Worm (Caenorhabditis elegans): ENCODE measurements around the gene acl-4.

DNA sequence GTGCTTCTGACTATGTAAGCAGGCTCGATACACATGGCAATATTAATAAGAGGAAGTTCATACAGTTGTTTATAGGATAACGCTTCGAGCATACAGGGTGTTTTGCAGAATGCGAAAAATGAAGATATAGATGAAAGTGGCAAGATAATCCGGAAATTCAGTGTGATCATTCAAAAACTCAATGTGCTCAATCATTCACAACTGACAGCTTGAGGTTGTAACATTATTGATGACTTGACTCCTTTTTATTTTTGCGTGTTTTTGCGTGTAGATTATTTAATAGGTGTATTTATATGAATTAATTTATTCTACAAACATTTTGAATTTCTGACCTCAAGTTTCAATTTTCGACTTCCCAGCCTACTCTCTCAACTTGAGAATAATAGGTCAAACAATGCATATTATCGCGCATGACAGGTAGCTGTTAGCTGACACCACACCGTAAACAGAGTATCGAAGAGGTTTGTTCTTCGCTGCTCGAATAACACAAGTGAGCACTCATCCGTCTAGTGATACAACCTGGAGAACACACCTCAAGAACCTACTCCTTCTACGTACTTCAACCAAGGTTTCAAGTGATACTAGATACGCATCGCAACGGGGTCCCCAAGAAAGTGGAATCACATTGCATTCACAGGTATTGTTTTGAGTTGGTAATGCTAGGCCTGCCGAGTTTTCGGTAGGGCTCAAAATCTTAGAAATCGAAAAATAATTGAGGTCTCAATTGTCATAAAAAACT lies 22.9 kb downstream of the acl-4 start:
- TF ChIP-seq aha-1 (tag; optimal IDR thresholded peaks at IDR 0.05) = no peak
- no peak for TF ChIP-seq nhr-237 (tag; optimal IDR thresholded peaks at IDR 0.05)
- TF ChIP-seq lin-13 (GFP tag; optimal IDR thresholded peaks at IDR 0.05) = no peak
- TF ChIP-seq nhr-19 (GFP tag; conservative IDR thresholded peaks at IDR 0.05) = no peak
- TF ChIP-seq nhr-11 (tag; optimal IDR thresholded peaks at IDR 0.05) = no peak
- TF ChIP-seq sox-4 (tag; optimal IDR thresholded peaks at IDR 0.05) = no peak
- TF ChIP-seq lin-39 (tag; optimal IDR thresholded peaks at IDR 0.05) = no peak
- TF ChIP-seq ama-1 (optimal IDR thresholded peaks at IDR 0.05) = no peak
- TF ChIP-seq nhr-76 (tag; optimal IDR thresholded peaks at IDR 0.05) = no peak
